Worm (Caenorhabditis elegans) whole organism, late embryonic: ENCODE results near the gene C05D12.3.

ENCODE experiments used
- C08G9.2 ChIP-seq: sonication (generic microtip); optimal IDR thresholded peaks from 2 replicates; lab custom pipeline; 2016; ENCODE audit warnings: mild to moderate bottlenecking, missing genetic modification characterization, moderate library complexity, missing compliant biosample characterization
- C38D4.7 ChIP-seq: fragments of 200-800 bp; sonication (Bioruptor generic); optimal IDR thresholded peaks from 2 replicates; lab custom pipeline; 2018; ENCODE audit warnings: mild to moderate bottlenecking, missing genetic modification characterization, moderate library complexity, missing compliant biosample characterization
- F13H6.1 ChIP-seq: sonication (generic microtip); optimal IDR thresholded peaks from 2 replicates; lab custom pipeline; 2016; ENCODE audit warnings: missing genetic modification characterization, missing compliant biosample characterization
- ahr-1 ChIP-seq: sonication (generic microtip); optimal IDR thresholded peaks from 2 replicates; lab custom pipeline; 2016; ENCODE audit warnings: missing genetic modification characterization, missing compliant biosample characterization
- ceh-14 ChIP-seq: sonication (generic microtip); optimal IDR thresholded peaks from 2 replicates; lab custom pipeline; 2016; ENCODE audit warnings: missing genotype, missing genetic modification characterization, missing compliant biosample characterization
- ceh-19 ChIP-seq: fragments of 200-800 bp; sonication (Bioruptor generic); optimal IDR thresholded peaks from 2 replicates; lab custom pipeline; 2018; ENCODE audit warnings: mild to moderate bottlenecking, missing genetic modification characterization, missing compliant biosample characterization
- ceh-2 ChIP-seq: sonication (generic microtip); optimal IDR thresholded peaks from 2 replicates; lab custom pipeline; 2016; ENCODE audit warnings: missing genotype, missing genetic modification characterization, missing compliant biosample characterization
- ceh-22 ChIP-seq: sonication (generic microtip); optimal IDR thresholded peaks from 2 replicates; lab custom pipeline; 2017; ENCODE audit warnings: missing biosample characterization, missing genetic modification characterization
- ceh-24 ChIP-seq: sonication (generic microtip); optimal IDR thresholded peaks from 2 replicates; lab custom pipeline; 2016; ENCODE audit warnings: mild to moderate bottlenecking, missing genetic modification characterization, missing compliant biosample characterization
- ceh-31 ChIP-seq: sonication (generic microtip); optimal IDR thresholded peaks from 2 replicates; lab custom pipeline; 2016; ENCODE audit warnings: missing genetic modification characterization, missing compliant biosample characterization
- ceh-34 ChIP-seq: sonication (generic microtip); optimal IDR thresholded peaks from 2 replicates; lab custom pipeline; 2016; ENCODE audit warnings: mild to moderate bottlenecking, missing genetic modification characterization, missing compliant biosample characterization
- ceh-45 ChIP-seq: fragments of 200-800 bp; sonication (Bioruptor generic); IDR thresholded peaks from 2 replicates; pipeline ENCODE4 v1.3.6; 2022; ENCODE audit warnings: missing genetic modification reagents, missing genetic modification characterization, missing compliant biosample characterization
- ceh-6 ChIP-seq: fragments of 200-800 bp; sonication (Bioruptor generic); optimal IDR thresholded peaks from 2 replicates; lab custom pipeline; 2018; ENCODE audit warnings: mild to moderate bottlenecking, missing genetic modification characterization, missing compliant biosample characterization
- ceh-9 ChIP-seq: sonication (generic microtip); optimal IDR thresholded peaks from 2 replicates; lab custom pipeline; 2016; ENCODE audit warnings: mild to moderate bottlenecking, missing genetic modification characterization, inconsistent platforms, missing compliant biosample characterization
- dve-1 ChIP-seq: sonication (generic microtip); optimal IDR thresholded peaks from 2 replicates; lab custom pipeline; 2017; ENCODE audit warnings: antibody characterized with exemption, mild to moderate bottlenecking, missing genetic modification characterization, missing compliant biosample characterization
- elt-2 ChIP-seq: sonication (generic microtip); optimal IDR thresholded peaks from 2 replicates; lab custom pipeline; 2016; ENCODE audit warnings: missing genetic modification reagents, missing genetic modification characterization, missing compliant biosample characterization
- elt-4 ChIP-seq: sonication (generic microtip); optimal IDR thresholded peaks from 2 replicates; lab custom pipeline; 2016; ENCODE audit warnings: missing genetic modification characterization, missing compliant biosample characterization
- ets-4 ChIP-seq: sonication (generic microtip); optimal IDR thresholded peaks from 2 replicates; lab custom pipeline; 2016; ENCODE audit warnings: missing genetic modification characterization, missing compliant biosample characterization
- eyg-1 ChIP-seq: sonication (generic microtip); optimal IDR thresholded peaks from 2 replicates; lab custom pipeline; 2016; ENCODE audit warnings: missing genotype, missing genetic modification characterization, missing compliant biosample characterization
- fkh-6 ChIP-seq: sonication (generic microtip); optimal IDR thresholded peaks from 2 replicates; lab custom pipeline; 2016; ENCODE audit warnings: missing genetic modification characterization, missing compliant biosample characterization
- gmeb-2 ChIP-seq: sonication (generic microtip); optimal IDR thresholded peaks from 2 replicates; lab custom pipeline; 2016; ENCODE audit warnings: missing genetic modification characterization, inconsistent platforms, missing compliant biosample characterization
- nhr-232 ChIP-seq: sonication (generic microtip); optimal IDR thresholded peaks from 2 replicates; lab custom pipeline; 2016; ENCODE audit warnings: missing genetic modification characterization, missing compliant biosample characterization
- pag-3 ChIP-seq: sonication (generic microtip); optimal IDR thresholded peaks from 2 replicates; lab custom pipeline; 2016; ENCODE audit warnings: missing compliant biosample characterization, missing genetic modification characterization, borderline replicate concordance
- pat-9 ChIP-seq: fragments of 200-800 bp; sonication (Bioruptor generic); optimal IDR thresholded peaks from 2 replicates; lab custom pipeline; 2018; ENCODE audit warnings: mild to moderate bottlenecking, missing genetic modification characterization, moderate library complexity, missing compliant biosample characterization
- pha-2 ChIP-seq: sonication (generic microtip); optimal IDR thresholded peaks from 2 replicates; lab custom pipeline; 2017; ENCODE audit warnings: mild to moderate bottlenecking, missing genetic modification characterization, missing compliant biosample characterization
- pha-4 ChIP-seq: fragments of 150-350 bp; optimal IDR thresholded peaks from 2 replicates; lab custom pipeline; 2018; ENCODE audit warnings: missing biosample characterization, missing genetic modification reagents, missing genetic modification characterization
- ref-2 ChIP-seq: sonication (generic microtip); optimal IDR thresholded peaks from 2 replicates; lab custom pipeline; 2016; ENCODE audit warnings: missing genetic modification characterization, missing compliant biosample characterization
- sdc-2 ChIP-seq: sonication (generic microtip); optimal IDR thresholded peaks from 2 replicates; lab custom pipeline; 2016; ENCODE audit warnings: missing genotype, missing genetic modification characterization, missing compliant biosample characterization
- sox-2 ChIP-seq: fragments of 200-800 bp; sonication (Bioruptor generic); IDR thresholded peaks from 2 replicates; pipeline ENCODE4 v1.3.6; 2022; ENCODE audit warnings: missing genetic modification reagents, missing genetic modification characterization, missing compliant biosample characterization
- unc-3 ChIP-seq, 2 experiments: fragments of 200-800 bp in 1 of 2; sonication (Bioruptor generic) in 1 of 2; sonication (generic microtip) in 1 of 2; conservative IDR thresholded peaks in 1 of 2; optimal IDR thresholded peaks in 1 of 2; 2 replicates each; pipeline versions ENCODE4 v1.3.6 to Lab custom; 2016 to 2022; ENCODE audit warnings: missing compliant biosample characterization in 2 of 2, missing genetic modification characterization in 2 of 2, missing genetic modification reagents in 1 of 2
- unc-42 ChIP-seq: sonication (generic microtip); optimal IDR thresholded peaks from 2 replicates; lab custom pipeline; 2016; ENCODE audit warnings: missing genotype, missing genetic modification characterization, missing compliant biosample characterization
- unc-55 ChIP-seq: sonication (generic microtip); optimal IDR thresholded peaks from 2 replicates; lab custom pipeline; 2017; ENCODE audit warnings: missing biosample characterization, missing genetic modification reagents, missing genetic modification characterization

Gene C05D12.3

DNA sequence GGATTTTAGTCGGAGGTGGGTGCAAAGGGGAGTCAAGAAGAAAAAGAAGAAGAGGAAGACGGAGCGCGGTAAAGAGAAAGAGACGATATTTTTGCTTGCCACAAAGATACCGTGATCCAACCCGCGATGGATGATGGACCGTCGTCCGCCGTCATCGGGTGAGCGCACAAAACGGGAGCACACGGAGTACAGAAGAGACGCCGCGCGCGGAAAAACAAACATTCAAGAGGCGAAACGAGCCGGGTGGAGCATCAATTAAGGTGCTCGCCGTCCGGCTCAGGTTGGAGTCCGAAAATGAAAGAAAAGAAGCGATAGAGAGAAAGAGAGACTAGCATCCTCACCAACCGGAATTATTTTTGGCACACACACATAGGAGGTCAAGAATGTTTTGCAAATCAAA lies 31.3 kb upstream of the C05D12.3 start:
- peak; percentile 52 for TF ChIP-seq ceh-34
- TF ChIP-seq unc-55 (GFP tag; lab: Kevin White, UChicago) = no peak
- no peak for TF ChIP-seq pha-2 (tag; lab: Kevin White, UChicago)
- TF ChIP-seq ceh-19 (GFP tag; lab: Kevin White, UChicago) = peak; percentile 16
- peak; percentile 11 for TF ChIP-seq eyg-1 (tag; lab: Kevin White, UChicago)
- peak; percentile 34 for TF ChIP-seq ceh-2

DNA sequence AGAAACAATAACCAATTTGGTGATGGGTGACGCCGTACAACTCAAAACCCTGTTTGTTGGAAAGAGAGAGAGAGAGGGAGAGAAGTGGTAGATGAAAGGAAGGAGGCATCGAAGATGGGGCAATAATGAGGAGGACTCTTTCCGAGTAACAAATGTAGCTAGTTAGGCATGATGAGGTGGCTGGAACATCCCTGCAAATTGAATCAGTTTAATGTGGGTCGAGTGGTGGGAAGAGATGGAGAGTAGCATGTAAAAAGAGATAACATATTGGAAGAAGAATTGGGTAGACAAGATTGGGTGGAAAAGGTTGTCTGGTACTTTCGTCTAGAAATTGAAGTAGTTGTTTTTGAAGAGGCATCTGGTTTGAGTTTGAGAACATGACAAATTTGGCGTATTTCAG lies 28.8 kb upstream of the C05D12.3 start:
- peak; percentile 13 for TF ChIP-seq C08G9.2 (tag; lab: Kevin White, UChicago)
- peak; percentile 84 for TF ChIP-seq unc-42 (tag; lab: Kevin White, UChicago)
- no peak for TF ChIP-seq F13H6.1 (tag; lab: Kevin White, UChicago)
- TF ChIP-seq ceh-34 = no peak

DNA sequence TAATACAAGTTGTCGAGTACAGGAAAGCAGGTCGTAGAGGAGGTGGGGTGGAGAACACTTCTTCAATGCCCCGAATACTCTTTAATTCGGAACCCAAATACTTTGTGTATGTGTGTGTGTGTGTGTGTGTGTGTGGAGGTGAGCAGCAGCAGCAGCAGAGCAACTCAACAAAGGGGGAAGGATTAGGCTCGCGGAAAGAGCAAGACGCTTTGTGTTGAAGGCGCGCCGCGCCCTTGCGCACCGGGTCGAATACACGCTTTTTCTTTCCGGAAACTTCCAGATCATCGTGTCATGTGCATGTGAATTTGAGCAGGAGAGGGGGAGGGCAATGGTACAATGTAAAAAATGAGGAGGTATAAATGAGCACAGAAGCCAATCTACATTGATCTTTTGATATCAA lies 26.3 kb upstream of the C05D12.3 start:
- peak; percentile 64 for TF ChIP-seq ets-4 (tag; lab: Kevin White, UChicago)
- TF ChIP-seq ref-2 (tag; lab: Kevin White, UChicago) = peak; percentile 24
- peak; percentile 22 for TF ChIP-seq ceh-31 (tag; lab: Kevin White, UChicago)
- TF ChIP-seq fkh-6 (tag; lab: Kevin White, UChicago) = peak; percentile 44
- no peak for TF ChIP-seq elt-4 (tag; lab: Kevin White, UChicago)
- TF ChIP-seq unc-3 (GFP tag; conservative IDR thresholded peaks at IDR 0.05; lab: Robert Waterston, UW) = no peak
- TF ChIP-seq unc-3 (tag; optimal IDR thresholded peaks at IDR 0.05; lab: Kevin White, UChicago) = no peak
- no peak for TF ChIP-seq ceh-22 (tag; lab: Kevin White, UChicago)
- TF ChIP-seq dve-1 (tag; lab: Kevin White, UChicago) = peak; percentile 14

DNA sequence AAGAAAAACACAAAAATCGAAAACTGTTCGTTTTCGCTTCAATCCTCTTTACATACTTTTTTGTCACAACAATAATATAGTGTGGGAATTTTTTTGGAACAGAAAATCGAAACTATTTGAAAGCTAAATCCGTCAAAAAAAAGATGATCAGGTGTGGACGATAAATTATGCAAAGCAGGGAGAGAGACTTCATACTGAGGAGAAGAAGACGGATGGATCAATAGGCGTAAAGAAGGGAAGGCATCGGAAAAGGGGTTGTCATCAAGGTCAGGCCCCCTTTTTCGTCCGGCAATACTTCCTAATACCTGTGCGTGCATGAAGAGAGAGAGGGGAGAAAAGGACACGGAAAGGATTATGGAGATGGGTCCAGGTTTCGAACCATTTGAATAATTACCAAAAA lies 24.7 kb upstream of the C05D12.3 start:
- TF ChIP-seq pha-2 (tag; lab: Kevin White, UChicago) = no peak
- no peak for TF ChIP-seq ahr-1 (tag; lab: Kevin White, UChicago)
- TF ChIP-seq pha-4 (tag; lab: Kevin White, UChicago) = no peak
- no peak for TF ChIP-seq sdc-2
- no peak for TF ChIP-seq ceh-9
- TF ChIP-seq ceh-34 = no peak
- no peak for TF ChIP-seq sox-2
- no peak for TF ChIP-seq nhr-232 (tag; lab: Kevin White, UChicago)
- TF ChIP-seq ceh-14 (tag; lab: Kevin White, UChicago) = no peak
- no peak for TF ChIP-seq pag-3 (tag; lab: Kevin White, UChicago)
- TF ChIP-seq ceh-45 (GFP tag; lab: Robert Waterston, UW) = no peak
- no peak for TF ChIP-seq C38D4.7 (GFP tag; lab: Kevin White, UChicago)
- no peak for TF ChIP-seq gmeb-2 (tag; lab: Kevin White, UChicago)

DNA sequence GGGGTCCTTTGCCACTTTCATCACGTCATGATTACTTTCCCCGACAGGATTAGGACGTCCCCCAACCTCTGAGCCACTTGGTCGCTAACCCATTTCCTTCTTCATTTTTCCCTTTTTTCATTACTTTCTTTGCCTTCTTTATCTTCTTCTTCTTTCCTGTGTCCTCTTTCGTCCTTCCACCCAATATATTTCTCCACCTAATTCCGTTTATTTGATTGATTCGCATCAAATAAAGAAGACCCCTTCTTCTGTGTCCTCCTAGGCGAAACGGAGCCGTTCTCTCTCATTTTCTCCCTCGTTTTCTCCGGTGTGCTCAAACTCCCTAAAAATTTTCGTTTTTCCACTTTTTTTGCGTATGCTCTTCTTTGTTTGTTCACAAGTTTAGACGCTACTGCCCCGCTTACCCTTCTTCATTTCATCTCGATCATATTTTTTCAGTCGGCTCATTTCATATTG lies 15.4 kb upstream of the C05D12.3 start, which contains the start of gene C05D12.7:
C05D12.7 (plus strand) TSS at position 406 of the 456 bp plus-strand sequence.
- TF ChIP-seq unc-42 (tag; lab: Kevin White, UChicago) (peak; percentile 57), ceh-34 (no peak)

DNA sequence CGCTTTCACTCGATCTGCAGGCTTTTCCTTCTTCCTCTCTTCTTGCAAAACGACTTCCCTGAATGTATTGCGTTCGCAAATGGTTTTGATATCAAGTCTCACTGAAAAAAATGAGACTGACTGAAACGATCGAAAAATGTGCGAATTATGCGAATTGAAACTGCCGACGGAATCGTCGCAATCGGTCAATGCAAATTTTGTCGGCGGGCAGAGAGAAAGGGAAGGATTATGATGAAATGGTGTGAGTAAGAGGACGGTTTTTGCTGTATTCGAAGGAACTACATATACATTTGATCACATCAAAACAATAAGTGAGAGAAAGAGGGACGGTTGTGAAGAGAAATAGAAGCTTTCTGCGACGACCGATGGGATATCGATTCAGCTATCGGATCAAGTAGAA lies 9.4 kb upstream of the C05D12.3 start, which contains the start of gene C05D12.1:
C05D12.1 (minus strand) TSS at position 101 of the 400 bp plus-strand sequence.
- TF ChIP-seq ref-2 (tag; lab: Kevin White, UChicago) (no peak), eyg-1 (tag; lab: Kevin White, UChicago) (no peak), ceh-24 (tag; lab: Kevin White, UChicago) (no peak), elt-2 (tag; lab: Kevin White, UChicago) (no peak), pat-9 (tag; lab: Kevin White, UChicago) (no peak), ceh-6 (GFP tag; lab: Kevin White, UChicago) (no peak)
